Worm (Caenorhabditis elegans) whole organism, young adult: ENCODE measurements around the gene bkip-1.
A peak's percentile ranks its signal among the peaks of the same experiment; 100 is the strongest.

ENCODE experiments used
- B0035.1 ChIP-seq: sonication (generic microtip); optimal IDR thresholded peaks from 2 replicates; lab custom pipeline; 2016; ENCODE audit warnings: missing genetic modification characterization, mild to moderate bottlenecking, missing compliant biosample characterization, missing genotype, missing genetic modification reagents
- B0261.1 ChIP-seq: sonication (generic microtip); optimal IDR thresholded peaks from 2 replicates; lab custom pipeline; 2016; ENCODE audit warnings: mild to moderate bottlenecking, missing genetic modification characterization, moderate library complexity, missing compliant biosample characterization
- C06A6.2 ChIP-seq: fragments of 200-800 bp; sonication (Bioruptor generic); conservative IDR thresholded peaks from 2 replicates; pipeline ENCODE4 v1.3.6; 2022; ENCODE audit warnings: missing genetic modification characterization, missing compliant biosample characterization
- C17E4.6 ChIP-seq: fragments of 200-800 bp; sonication (Bioruptor generic); IDR thresholded peaks from 2 replicates; pipeline ENCODE4 v1.3.6; 2022; ENCODE audit warnings: missing genetic modification reagents, missing genetic modification characterization, missing compliant biosample characterization
- F37B4.10 ChIP-seq: fragments of 200-800 bp; sonication (Bioruptor generic); IDR thresholded peaks from 2 replicates; pipeline ENCODE4 v1.3.6; 2022; ENCODE audit warnings: missing genetic modification characterization, missing compliant biosample characterization
- F57C9.4 ChIP-seq: sonication (generic microtip); optimal IDR thresholded peaks from 2 replicates; lab custom pipeline; 2017; ENCODE audit warnings: mild to moderate bottlenecking, missing genetic modification characterization, missing compliant biosample characterization
- Y53F4B.3 ChIP-seq: fragments of 200-800 bp; sonication (Bioruptor generic); IDR thresholded peaks from 2 replicates; pipeline ENCODE4 v1.3.6; 2022; ENCODE audit warnings: missing genetic modification reagents, missing genetic modification characterization, missing compliant biosample characterization
- Y67H2A.10 ChIP-seq: fragments of 200-800 bp; sonication (Bioruptor generic); conservative IDR thresholded peaks from 2 replicates; pipeline ENCODE4 v1.3.6; 2022; ENCODE audit warnings: missing genetic modification reagents, missing genetic modification characterization, missing compliant biosample characterization
- ZK185.1 ChIP-seq: sonication (generic microtip); optimal IDR thresholded peaks from 2 replicates; lab custom pipeline; 2016; ENCODE audit warnings: mild to moderate bottlenecking, missing genetic modification characterization, missing compliant biosample characterization; ENCODE audit not compliant: poor library complexity, severe bottlenecking
- akir-1 ChIP-seq: fragments of 200-800 bp; sonication (Bioruptor generic); optimal IDR thresholded peaks from 2 replicates; lab custom pipeline; 2018; ENCODE audit warnings: mild to moderate bottlenecking, missing genetic modification characterization, moderate library complexity, missing compliant biosample characterization
- bed-1 ChIP-seq: fragments of 200-800 bp; sonication (Bioruptor generic); IDR thresholded peaks from 2 replicates; pipeline ENCODE4 v1.3.6; 2022; ENCODE audit warnings: missing genetic modification reagents, missing genetic modification characterization, missing compliant biosample characterization
- cebp-2 ChIP-seq: fragments of 200-800 bp; sonication (Bioruptor generic); IDR thresholded peaks from 2 replicates; pipeline ENCODE4 v1.3.6; 2022; ENCODE audit warnings: missing genetic modification characterization, missing compliant biosample characterization
- ceh-91 ChIP-seq: fragments of 200-800 bp; sonication (Bioruptor generic); IDR thresholded peaks from 2 replicates; pipeline ENCODE4 v1.3.6; 2022; ENCODE audit warnings: missing genetic modification reagents, missing genetic modification characterization, missing compliant biosample characterization
- dpff-1 ChIP-seq: sonication (generic microtip); optimal IDR thresholded peaks from 2 replicates; lab custom pipeline; 2017; ENCODE audit warnings: mild to moderate bottlenecking, missing genetic modification characterization, missing compliant biosample characterization
- egrh-3 ChIP-seq: fragments of 200-800 bp; sonication (Bioruptor generic); IDR thresholded peaks from 2 replicates; pipeline ENCODE4 v1.3.6; 2022; ENCODE audit warnings: missing genetic modification reagents, missing genetic modification characterization, missing compliant biosample characterization
- fkh-3 ChIP-seq: sonication (generic microtip); optimal IDR thresholded peaks from 2 replicates; lab custom pipeline; 2016; ENCODE audit warnings: mild to moderate bottlenecking, missing genetic modification characterization, missing compliant biosample characterization
- him-1 ChIP-seq: sonication (generic microtip); optimal IDR thresholded peaks from 2 replicates; lab custom pipeline; 2016; ENCODE audit warnings: missing genotype, missing genetic modification reagents, missing genetic modification characterization, missing compliant biosample characterization
- hmg-1.2 ChIP-seq: fragments of 200-800 bp; sonication (Bioruptor generic); IDR thresholded peaks from 2 replicates; pipeline ENCODE4 v1.3.6; 2022; ENCODE audit warnings: missing genetic modification reagents, missing genetic modification characterization, missing compliant biosample characterization
- hsf-1 ChIP-seq: fragments of 200-800 bp; sonication (Bioruptor generic); IDR thresholded peaks from 2 replicates; pipeline ENCODE4 v1.3.6; 2022; ENCODE audit warnings: missing genetic modification reagents, missing genetic modification characterization, missing compliant biosample characterization
- lir-1 ChIP-seq: fragments of 200-800 bp; sonication (Bioruptor generic); conservative IDR thresholded peaks from 2 replicates; pipeline ENCODE4 v1.3.6; 2022; ENCODE audit warnings: missing genetic modification reagents, missing genetic modification characterization, missing compliant biosample characterization
- lsy-27 ChIP-seq: sonication (generic microtip); optimal IDR thresholded peaks from 2 replicates; lab custom pipeline; 2017; ENCODE audit warnings: missing genetic modification characterization, mild to moderate bottlenecking, missing compliant biosample characterization, antibody characterized with exemption, missing genotype, borderline replicate concordance; ENCODE audit not compliant: insufficient read depth
- pbrm-1 ChIP-seq: fragments of 200-800 bp; sonication (Bioruptor generic); IDR thresholded peaks from 2 replicates; pipeline ENCODE4 v1.3.6; 2022; ENCODE audit warnings: missing genetic modification reagents, missing genetic modification characterization, missing compliant biosample characterization
- rcor-1 ChIP-seq: fragments of 200-800 bp; sonication (Bioruptor generic); IDR thresholded peaks from 2 replicates; pipeline ENCODE4 v1.3.6; 2022; ENCODE audit warnings: missing genetic modification reagents, missing genetic modification characterization, missing compliant biosample characterization
- sdz-38 ChIP-seq: sonication (generic microtip); optimal IDR thresholded peaks from 2 replicates; lab custom pipeline; 2016; ENCODE audit warnings: missing genotype, missing genetic modification characterization, missing compliant biosample characterization
- sea-2 ChIP-seq: fragments of 200-800 bp; sonication (Bioruptor generic); IDR thresholded peaks from 2 replicates; pipeline ENCODE4 v1.3.6; 2022; ENCODE audit warnings: missing genetic modification characterization, missing compliant biosample characterization
- snpc-4 ChIP-seq, 5 experiments: fragments of 150-350 bp in 1 of 5; sonication (generic microtip) in 4 of 5; optimal IDR thresholded peaks; 2 replicates each; lab custom pipeline; 2014 to 2018; ENCODE audit warnings: missing genetic modification characterization in 5 of 5, missing biosample characterization in 3 of 5, antibody characterized with exemption in 2 of 5, mild to moderate bottlenecking in 2 of 5, missing compliant biosample characterization in 2 of 5, missing genotype in 2 of 5, moderate library complexity in 2 of 5, missing genetic modification reagents in 1 of 5
- somi-1 ChIP-seq: fragments of 200-800 bp; sonication (Bioruptor generic); optimal IDR thresholded peaks from 2 replicates; lab custom pipeline; 2018; ENCODE audit warnings: mild to moderate bottlenecking, missing genetic modification characterization, missing compliant biosample characterization
- xnd-1 ChIP-seq: sonication (generic microtip); optimal IDR thresholded peaks from 2 replicates; lab custom pipeline; 2016; ENCODE audit warnings: missing genotype, missing genetic modification reagents, missing genetic modification characterization, missing compliant biosample characterization
- zfh-2 ChIP-seq: fragments of 200-800 bp; sonication (Bioruptor generic); conservative IDR thresholded peaks from 2 replicates; pipeline ENCODE4 v1.3.6; 2022; ENCODE audit warnings: missing genetic modification reagents, missing genetic modification characterization, missing compliant biosample characterization

The bkip-1 gene

DNA sequence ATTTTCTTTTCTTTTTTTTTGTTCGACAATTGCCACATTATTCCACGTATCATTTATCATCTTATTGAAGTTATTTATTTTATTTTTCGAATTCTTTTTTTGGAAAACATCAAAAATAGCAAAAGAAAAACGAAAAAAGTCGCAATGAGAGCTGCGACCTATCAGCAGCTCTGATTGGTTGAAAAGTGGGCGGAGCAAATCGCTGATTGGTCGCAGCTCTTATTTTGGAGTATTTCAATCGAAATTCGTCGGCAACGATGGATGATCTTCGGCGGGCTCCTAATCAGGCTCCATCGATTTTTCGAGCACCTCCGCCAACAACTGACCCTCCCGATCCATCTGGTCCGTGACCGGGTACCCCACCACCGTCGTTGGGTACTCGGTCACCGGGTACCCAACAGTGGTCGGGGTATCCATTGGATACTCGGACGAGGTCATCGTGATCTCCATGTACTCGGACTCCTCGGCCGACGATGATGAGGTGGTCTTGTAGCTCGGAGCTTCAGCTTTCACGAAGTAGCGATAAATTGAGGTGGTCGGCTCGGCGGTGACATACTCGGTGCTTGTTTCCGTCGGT, 11.2 kb upstream of the bkip-1 start (continued):
- TF ChIP-seq sea-2 (GFP tag; lab: Robert Waterston, UW) (no peak), zfh-2 (GFP tag; lab: Robert Waterston, UW) (peak; percentile 66), him-1 (tag; lab: Kevin White, UChicago) (peak; percentile 15), cebp-2 (GFP tag; lab: Robert Waterston, UW) (no peak), somi-1 (GFP tag; lab: Kevin White, UChicago) (no peak), pbrm-1 (GFP tag; lab: Robert Waterston, UW) (no peak), C06A6.2 (GFP tag; lab: Robert Waterston, UW) (no peak), Y53F4B.3 (no peak), B0261.1 (tag; lab: Kevin White, UChicago) (no peak)
- TF ChIP-seq, all 124 proteins: peak for 6

ce11 chrII:14091182-14091581, 9.9 kb upstream of the bkip-1 start:
- TF ChIP-seq fkh-3 (tag; lab: Kevin White, UChicago) (no peak), F37B4.10 (0 out of 2 replicates have a peak, but pooled peaks have one; percentile 39), zfh-2 (GFP tag; lab: Robert Waterston, UW) (peak; percentile 87), egrh-3 (GFP tag; lab: Robert Waterston, UW) (peak; percentile 89)

ce11 chrII:14094590-14094989, 6.5 kb upstream of the bkip-1 start, which contains the start of gene col-87:
col-87 (minus strand) TSS chrII:14094690.
- TF ChIP-seq dpff-1 (no peak), B0035.1 (tag; lab: Kevin White, UChicago) (no peak), hmg-1.2 (GFP tag; lab: Robert Waterston, UW) (no peak), akir-1 (GFP tag; lab: Kevin White, UChicago) (no peak), Y67H2A.10 (GFP tag; lab: Robert Waterston, UW) (no peak), ceh-91 (GFP tag; lab: Robert Waterston, UW) (no peak), C06A6.2 (GFP tag; lab: Robert Waterston, UW) (no peak), rcor-1 (GFP tag; lab: Robert Waterston, UW) (no peak), hsf-1 (GFP tag; lab: Robert Waterston, UW) (no peak), xnd-1 (tag; lab: Kevin White, UChicago) (no peak), C17E4.6 (GFP tag; lab: Robert Waterston, UW) (no peak)

- no peak for TF ChIP-seq ZK185.1 (tag; lab: Kevin White, UChicago)
- peak; percentile 69 for TF ChIP-seq zfh-2 (GFP tag; lab: Robert Waterston, UW)
- TF ChIP-seq pbrm-1 (GFP tag; lab: Robert Waterston, UW) = no peak
- TF ChIP-seq bed-1 = no peak
- no peak for TF ChIP-seq sdz-38 (tag; lab: Kevin White, UChicago)
- TF ChIP-seq lir-1 (GFP tag; lab: Robert Waterston, UW) = no peak
- TF ChIP-seq ceh-91 (GFP tag; lab: Robert Waterston, UW) = no peak
- peak; percentile 44; the same call in 1 of the 2 replicates for TF ChIP-seq egrh-3 (GFP tag; lab: Robert Waterston, UW)
- TF ChIP-seq, all 124 proteins: peak for 2
These were observed 5.2 kb upstream of the bkip-1 start for ce11 chrII:14095875-14096274.

DNA sequence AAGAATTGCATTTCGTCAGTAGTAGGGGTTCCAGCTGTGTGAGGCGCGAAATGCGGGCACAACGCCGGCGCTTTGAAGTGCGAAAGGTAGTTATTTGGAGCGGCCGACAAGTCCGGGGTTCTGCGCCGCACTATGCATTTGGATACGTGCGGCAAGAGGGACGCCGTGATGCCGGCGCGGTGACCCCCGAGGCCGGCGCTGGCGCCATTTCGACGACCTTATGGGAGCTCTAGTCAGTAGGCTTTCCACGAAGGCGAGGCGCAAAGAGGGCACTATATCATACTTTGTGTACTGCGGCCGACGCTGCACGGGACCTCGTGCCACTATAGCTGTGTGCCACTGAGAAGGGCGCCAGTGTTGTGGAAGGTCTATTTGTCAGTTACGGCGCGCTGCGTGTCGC, 4.2 kb upstream of the bkip-1 start:
- TF ChIP-seq snpc-4 (GFP tag; optimal IDR thresholded peaks at IDR 0.05; lab: Kevin White, UChicago) (no peak), snpc-4 (tag; optimal IDR thresholded peaks at IDR 0.05; lab: Kevin White, UChicago) (peak in 2 of 4 experiments; percentile 26 to 46), F57C9.4 (tag; lab: Kevin White, UChicago) (no peak), zfh-2 (GFP tag; lab: Robert Waterston, UW) (peak; percentile 81), egrh-3 (GFP tag; lab: Robert Waterston, UW) (peak; percentile 35; the same call in 1 of the 2 replicates), lsy-27 (tag; lab: Kevin White, UChicago) (no peak)
